Worm (Caenorhabditis elegans) whole organism, young adult: ENCODE results near the gene eas-1.

ENCODE experiments used
- D2030.7 ChIP-seq: fragments of 200-800 bp; sonication (Bioruptor generic); IDR thresholded peaks from 2 replicates; pipeline ENCODE4 v1.3.6; 2022; ENCODE audit warnings: missing genetic modification reagents, missing genetic modification characterization, missing compliant biosample characterization
- mel-28 ChIP-seq: sonication (generic microtip); optimal IDR thresholded peaks from 2 replicates; lab custom pipeline; 2016; ENCODE audit warnings: borderline replicate concordance, mild to moderate bottlenecking, missing genetic modification characterization, missing compliant biosample characterization
- pha-4 ChIP-seq: fragments of 150-350 bp; sonication (generic microtip); optimal IDR thresholded peaks from 2 replicates; lab custom pipeline; 2014; ENCODE audit warnings: missing biosample characterization, missing genetic modification reagents, missing genetic modification characterization
- zfh-2 ChIP-seq: fragments of 200-800 bp; sonication (Bioruptor generic); conservative IDR thresholded peaks from 2 replicates; pipeline ENCODE4 v1.3.6; 2022; ENCODE audit warnings: missing genetic modification reagents, missing genetic modification characterization, missing compliant biosample characterization
- ztf-18 ChIP-seq: sonication (generic microtip); optimal IDR thresholded peaks from 2 replicates; lab custom pipeline; 2016; ENCODE audit warnings: missing genotype, mild to moderate bottlenecking, missing genetic modification characterization, missing compliant biosample characterization
- ztf-26 ChIP-seq: sonication (generic microtip); optimal IDR thresholded peaks from 2 replicates; lab custom pipeline; 2017; ENCODE audit warnings: missing genetic modification characterization, missing compliant biosample characterization

- TF ChIP-seq ztf-26 (tag; lab: Kevin White, UChicago) (no peak), mel-28 (tag; lab: Kevin White, UChicago) (no peak), D2030.7 (GFP tag; lab: Robert Waterston, UW) (peak; percentile 57), ztf-18 (tag; lab: Kevin White, UChicago) (no peak), zfh-2 (GFP tag; lab: Robert Waterston, UW) (no peak), pha-4 (tag; lab: Kevin White, UChicago) (no peak)
These were observed 37.2 kb upstream of the eas-1 start for ce11 chrII:4703011-4703410.
